Worm (Caenorhabditis elegans): ENCODE measurements around the gene nhr-227.
"Not testable (repeated sequence)": the region's sequence is repeated elsewhere in the genome, so short reads cannot be mapped to it uniquely, and the experiment has no call there.

DNA sequence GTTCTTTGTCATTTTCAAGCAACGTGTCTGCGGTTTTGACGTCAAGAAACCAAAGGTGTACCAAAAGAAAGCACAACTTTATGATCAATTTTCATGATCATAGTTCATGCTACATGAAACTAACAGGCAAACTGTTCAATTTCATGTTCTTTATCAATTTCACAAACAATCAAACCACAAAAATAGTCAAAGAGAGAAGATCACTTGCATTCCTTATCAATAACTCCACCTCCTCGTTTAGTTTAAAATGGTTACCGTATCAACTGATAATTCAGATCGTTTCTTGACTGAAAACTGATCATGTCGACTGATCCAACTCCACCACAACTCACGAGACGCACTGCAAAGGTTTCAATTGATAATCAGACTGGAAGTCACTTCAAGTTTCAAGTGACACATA lies 44.9 kb downstream of the nhr-227 start, which contains the start of gene pud-1.1:
- not testable (repeated sequence) for TF ChIP-seq tbx-2 (tag; optimal IDR thresholded peaks at IDR 0.05); nhr-12 (tag; optimal IDR thresholded peaks at IDR 0.05); fkh-10 (GFP tag; optimal IDR thresholded peaks at IDR 0.05); ZK546.5 (tag; optimal IDR thresholded peaks at IDR 0.05); elt-2 (tag; optimal IDR thresholded peaks at IDR 0.05)

All from whole organism, L3 larva.